Fruit fly (Drosophila melanogaster) whole organism, embryonic: ENCODE measurements around the gene VhaM9.7-b.

Experiments
- Antp ChIP-seq: fragments of 200-800 bp; sonication (Bioruptor generic); optimal IDR thresholded peaks from 3 replicates; lab custom pipeline; 2016; ENCODE audit warnings: missing biosample characterization, missing genetic modification characterization
- Atf-2 ChIP-seq: fragments of 200-800 bp; sonication (Bioruptor generic); optimal IDR thresholded peaks from 2 replicates; lab custom pipeline; 2016; ENCODE audit warnings: missing biosample characterization, missing genetic modification characterization
- CG10543 ChIP-seq: fragments of 200-800 bp; sonication (Bioruptor generic); optimal IDR thresholded peaks from 3 replicates; lab custom pipeline; 2017; ENCODE audit warnings: missing biosample characterization, mild to moderate bottlenecking, missing genetic modification characterization, moderate library complexity
- CG10565 ChIP-seq: fragments of 200-800 bp; sonication (Bioruptor generic); optimal IDR thresholded peaks from 3 replicates; lab custom pipeline; 2016; ENCODE audit warnings: missing biosample characterization, mild to moderate bottlenecking, missing genetic modification characterization
- CG10959 ChIP-seq: fragments of 200-800 bp; sonication (Bioruptor generic); IDR thresholded peaks from 2 replicates; pipeline ENCODE4 v1.3.6; 2022; ENCODE audit warnings: missing biosample characterization, missing genetic modification characterization
- CG14860 ChIP-seq: fragments of 200-800 bp; sonication (Bioruptor generic); IDR thresholded peaks from 3 replicates; pipeline ENCODE4 v1.3.6; 2022; ENCODE audit warnings: missing biosample characterization, missing genetic modification characterization; ENCODE audit not compliant: partially characterized antibody
- CG17186 ChIP-seq: fragments of 200-800 bp; sonication (Bioruptor generic); optimal IDR thresholded peaks from 3 replicates; lab custom pipeline; 2017; ENCODE audit warnings: missing biosample characterization, missing genetic modification reagents, missing genetic modification characterization
- CG17568 ChIP-seq: fragments of 200-800 bp; sonication (Bioruptor generic); optimal IDR thresholded peaks from 2 replicates; lab custom pipeline; 2018; ENCODE audit warnings: missing biosample characterization, mild to moderate bottlenecking, missing genetic modification characterization, moderate library complexity
- CG18476 ChIP-seq: fragments of 200-800 bp; sonication (Bioruptor generic); optimal IDR thresholded peaks from 2 replicates; lab custom pipeline; 2016; ENCODE audit warnings: missing biosample characterization, mild to moderate bottlenecking, missing genetic modification characterization
- CG18619 ChIP-seq: fragments of 200-800 bp; sonication (Bioruptor generic); optimal IDR thresholded peaks from 3 replicates; lab custom pipeline; 2017; ENCODE audit warnings: missing biosample characterization, mild to moderate bottlenecking, missing genetic modification characterization
- CG2129 ChIP-seq: fragments of 200-800 bp; sonication (Bioruptor generic); IDR thresholded peaks from 2 replicates; pipeline ENCODE4 v1.3.6; 2022; ENCODE audit warnings: missing biosample characterization, missing genetic modification characterization; ENCODE audit not compliant: partially characterized antibody
- CG2202 ChIP-seq: fragments of 200-800 bp; sonication (Bioruptor generic); optimal IDR thresholded peaks from 2 replicates; lab custom pipeline; 2018; ENCODE audit warnings: missing biosample characterization, mild to moderate bottlenecking, missing genetic modification characterization
- CG32772 ChIP-seq: fragments of 200-800 bp; sonication (Bioruptor generic); IDR thresholded peaks from 2 replicates; pipeline ENCODE4 v1.3.6; 2022; ENCODE audit warnings: missing biosample characterization, missing genetic modification characterization
- CG33213 ChIP-seq: fragments of 200-800 bp; sonication (Bioruptor generic); optimal IDR thresholded peaks from 3 replicates; lab custom pipeline; 2016; ENCODE audit warnings: missing biosample characterization, missing genetic modification characterization
- CG4328 ChIP-seq: fragments of 200-800 bp; sonication (Bioruptor generic); optimal IDR thresholded peaks from 3 replicates; lab custom pipeline; 2017; ENCODE audit warnings: missing biosample characterization, missing genetic modification reagents, missing genetic modification characterization
- CG6175 ChIP-seq: fragments of 200-800 bp; sonication (Bioruptor generic); IDR thresholded peaks from 3 replicates; pipeline ENCODE4 v1.3.6; 2022; ENCODE audit warnings: missing biosample characterization, missing genetic modification characterization
- CG8089 ChIP-seq: fragments of 200-800 bp; sonication (Bioruptor generic); optimal IDR thresholded peaks from 3 replicates; lab custom pipeline; 2016; ENCODE audit warnings: missing biosample characterization, missing genetic modification characterization
- CG8388 ChIP-seq: fragments of 200-800 bp; sonication (Bioruptor generic); optimal IDR thresholded peaks from 2 replicates; lab custom pipeline; 2019; ENCODE audit warnings: missing biosample characterization, mild to moderate bottlenecking, missing genetic modification characterization, moderate library complexity
- Dad ChIP-seq: fragments of 200-800 bp; sonication (Bioruptor generic); optimal IDR thresholded peaks from 3 replicates; lab custom pipeline; 2016; ENCODE audit warnings: missing biosample characterization, missing genetic modification characterization
- Deaf1 ChIP-seq: fragments of 200-800 bp; optimal IDR thresholded peaks from 3 replicates; lab custom pipeline; 2019; ENCODE audit warnings: missing biosample characterization, mild to moderate bottlenecking, missing genetic modification characterization, moderate library complexity
- Dref ChIP-seq: fragments of 200-800 bp; sonication (Bioruptor generic); IDR thresholded peaks from 2 replicates; pipeline ENCODE4 v1.3.6; 2022; ENCODE audit warnings: missing biosample characterization, missing genetic modification characterization
- Eip74EF ChIP-seq, 2 experiments: fragments of 200-800 bp in 1 of 2; fragments of >200 bp in 1 of 2; sonication (Bioruptor generic) in 1 of 2; optimal IDR thresholded peaks; 2 replicates each; lab custom pipeline; 2017 to 2019; ENCODE audit warnings: missing biosample characterization in 2 of 2, missing genetic modification characterization in 2 of 2, mild to moderate bottlenecking in 1 of 2, moderate library complexity in 1 of 2
- Fer3 ChIP-seq: fragments of 200-800 bp; sonication (Bioruptor generic); optimal IDR thresholded peaks from 2 replicates; lab custom pipeline; 2018; ENCODE audit warnings: missing biosample characterization, mild to moderate bottlenecking, missing genetic modification characterization, moderate library complexity
- Gug ChIP-seq: fragments of 200-800 bp; sonication (Bioruptor generic); IDR thresholded peaks from 4 replicates; pipeline ENCODE4 v1.3.6; 2022; ENCODE audit warnings: missing biosample characterization, missing genetic modification characterization
- H2.0 ChIP-seq: fragments of 200-800 bp; sonication (Bioruptor generic); IDR thresholded peaks from 2 replicates; pipeline ENCODE4 v1.3.6; 2022; ENCODE audit warnings: missing biosample characterization, missing genetic modification characterization
- Hr51 ChIP-seq, 2 experiments: fragments of 200-800 bp; sonication (Bioruptor generic); optimal IDR thresholded peaks; 2 replicates in 1 of 2; 3 replicates in 1 of 2; lab custom pipeline; 2016 to 2018; ENCODE audit warnings: missing biosample characterization in 2 of 2, missing genetic modification characterization in 2 of 2, mild to moderate bottlenecking in 1 of 2, moderate library complexity in 1 of 2
- Hr78 ChIP-seq, 2 experiments: fragments of 200-800 bp in 1 of 2; fragments of >200 bp in 1 of 2; sonication (Bioruptor generic) in 1 of 2; optimal IDR thresholded peaks; 2 replicates each; lab custom pipeline; 2017 to 2019; ENCODE audit warnings: missing biosample characterization in 2 of 2, missing genetic modification characterization in 2 of 2, mild to moderate bottlenecking in 1 of 2, moderate library complexity in 1 of 2
- Hsf ChIP-seq: fragments of 200-800 bp; sonication (Bioruptor generic); optimal IDR thresholded peaks from 3 replicates; lab custom pipeline; 2016; ENCODE audit warnings: missing biosample characterization, missing genetic modification characterization
- Lpt ChIP-seq: fragments of >200 bp; optimal IDR thresholded peaks from 2 replicates; lab custom pipeline; 2018; ENCODE audit warnings: missing biosample characterization, missing genetic modification characterization
- Mad ChIP-seq: fragments of 200-800 bp; sonication (Bioruptor generic); optimal IDR thresholded peaks from 2 replicates; lab custom pipeline; 2016; ENCODE audit warnings: missing biosample characterization, missing genetic modification characterization
- Mrtf ChIP-seq: fragments of 200-800 bp; sonication (Bioruptor generic); IDR thresholded peaks from 3 replicates; pipeline ENCODE4 v1.3.6; 2022; ENCODE audit warnings: missing biosample characterization, missing genetic modification characterization
- YL-1 ChIP-seq: fragments of 200-800 bp; sonication (Bioruptor generic); optimal IDR thresholded peaks from 3 replicates; lab custom pipeline; 2017; ENCODE audit warnings: missing biosample characterization, mild to moderate bottlenecking, missing genetic modification characterization
- bab2 ChIP-seq: fragments of 200-800 bp; sonication (Bioruptor generic); optimal IDR thresholded peaks from 2 replicates; lab custom pipeline; 2016; ENCODE audit warnings: missing biosample characterization, missing genetic modification characterization
- btn ChIP-seq: fragments of 200-800 bp; sonication (Bioruptor generic); optimal IDR thresholded peaks from 2 replicates; lab custom pipeline; 2016; ENCODE audit warnings: missing biosample characterization, missing genetic modification characterization
- cas ChIP-seq: fragments of 200-800 bp; sonication (Bioruptor generic); IDR thresholded peaks from 2 replicates; pipeline ENCODE4 v1.3.6; 2022; ENCODE audit warnings: missing biosample characterization, missing genetic modification characterization
- chm ChIP-seq: fragments of 200-800 bp; sonication (Bioruptor generic); IDR thresholded peaks from 2 replicates; pipeline ENCODE4 v1.3.6; 2022; ENCODE audit warnings: missing biosample characterization, missing genetic modification characterization
- dan ChIP-seq: fragments of 200-800 bp; sonication (Bioruptor generic); IDR thresholded peaks from 2 replicates; pipeline ENCODE4 v1.3.6; 2022; ENCODE audit warnings: missing biosample characterization, missing genetic modification characterization
- gcm2 ChIP-seq: fragments of 200-800 bp; sonication (Bioruptor generic); optimal IDR thresholded peaks from 2 replicates; lab custom pipeline; 2016; ENCODE audit warnings: missing biosample characterization, missing genetic modification characterization
- gfzf ChIP-seq: fragments of 200-800 bp; sonication (Bioruptor generic); optimal IDR thresholded peaks from 2 replicates; lab custom pipeline; 2016; ENCODE audit warnings: missing biosample characterization, mild to moderate bottlenecking, missing genetic modification characterization, moderate library complexity
- insv ChIP-seq, 2 experiments: fragments of 200-800 bp; sonication (Bioruptor generic); optimal IDR thresholded peaks; 3 replicates each; lab custom pipeline; 2016 to 2018; ENCODE audit warnings: missing biosample characterization in 2 of 2, missing genetic modification characterization in 2 of 2
- jing ChIP-seq: fragments of 200-800 bp; sonication (Bioruptor generic); optimal IDR thresholded peaks from 2 replicates; lab custom pipeline; 2018; ENCODE audit warnings: missing biosample characterization, mild to moderate bottlenecking, missing genetic modification characterization
- klu ChIP-seq: fragments of 200-800 bp; sonication (Bioruptor generic); IDR thresholded peaks from 2 replicates; pipeline ENCODE4 v1.3.6; 2022; ENCODE audit warnings: missing biosample characterization, missing genetic modification characterization
- lmd ChIP-seq: fragments of 200-800 bp; sonication (Bioruptor generic); IDR thresholded peaks from 2 replicates; pipeline ENCODE4 v1.3.6; 2022; ENCODE audit warnings: missing biosample characterization, missing genetic modification characterization
- mld ChIP-seq: fragments of 200-800 bp; sonication (Bioruptor generic); IDR thresholded peaks from 3 replicates; pipeline ENCODE4 v1.3.6; 2022; ENCODE audit warnings: missing biosample characterization, missing genetic modification characterization; ENCODE audit not compliant: partially characterized antibody
- nerfin-2 ChIP-seq: fragments of 200-800 bp; sonication (Bioruptor generic); IDR thresholded peaks from 2 replicates; pipeline ENCODE4 v1.3.6; 2022; ENCODE audit warnings: missing biosample characterization, missing genetic modification characterization; ENCODE audit not compliant: partially characterized antibody
- sd ChIP-seq: fragments of 200-800 bp; sonication (Bioruptor generic); optimal IDR thresholded peaks from 3 replicates; lab custom pipeline; 2018; ENCODE audit warnings: missing biosample characterization, mild to moderate bottlenecking, missing genetic modification characterization, moderate library complexity
- sima ChIP-seq: fragments of 200-800 bp; sonication (Bioruptor generic); optimal IDR thresholded peaks from 2 replicates; lab custom pipeline; 2016; ENCODE audit warnings: missing biosample characterization, missing genetic modification characterization
- sqz ChIP-seq: fragments of 200-800 bp; sonication (Bioruptor generic); optimal IDR thresholded peaks from 3 replicates; lab custom pipeline; 2018; ENCODE audit warnings: missing biosample characterization, mild to moderate bottlenecking, missing genetic modification characterization
- trem ChIP-seq: fragments of 200-800 bp; optimal IDR thresholded peaks from 3 replicates; lab custom pipeline; 2019; ENCODE audit warnings: missing biosample characterization, mild to moderate bottlenecking, missing genetic modification characterization, moderate library complexity
- wek ChIP-seq: fragments of 200-800 bp; sonication (Bioruptor generic); optimal IDR thresholded peaks from 3 replicates; lab custom pipeline; 2018; ENCODE audit warnings: missing biosample characterization, mild to moderate bottlenecking, missing genetic modification characterization, moderate library complexity
- yki ChIP-seq: fragments of >200 bp; optimal IDR thresholded peaks from 3 replicates; lab custom pipeline; 2018
- zf30C ChIP-seq: fragments of 200-800 bp; sonication (Bioruptor generic); optimal IDR thresholded peaks from 3 replicates; lab custom pipeline; 2018; ENCODE audit warnings: missing biosample characterization, mild to moderate bottlenecking, missing genetic modification characterization

VhaM9.7-b gene

DNA sequence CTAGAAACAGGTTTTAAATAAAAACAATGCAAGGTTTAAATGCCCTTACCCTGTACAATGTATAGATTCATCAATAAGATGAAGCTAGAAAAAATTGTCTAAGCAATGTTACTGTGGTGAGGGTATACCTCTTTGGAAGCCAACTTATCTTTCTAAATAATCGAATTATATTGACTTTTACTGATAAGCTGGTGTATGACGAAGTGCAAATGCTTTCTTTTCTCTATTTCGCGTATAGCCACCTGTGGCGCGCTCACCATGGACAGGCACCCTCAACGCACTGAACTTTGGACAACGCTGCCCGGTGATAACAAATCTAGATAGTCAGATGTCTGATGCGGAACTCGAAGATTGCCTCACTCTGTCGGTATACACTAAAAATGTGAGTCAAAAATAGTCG, 37.7 kb upstream of the VhaM9.7-b start (continued):
- no peak for TF ChIP-seq CG10543
- TF ChIP-seq zf30C (GFP tag; lab: Kevin White, UChicago), result no peak
- TF ChIP-seq gcm2, result no peak
- TF ChIP-seq lmd (GFP tag; lab: Robert Waterston, UW), result peak; percentile 38; the same call in 1 of the 2 replicates
- TF ChIP-seq CG10959, result no peak
- TF ChIP-seq CG2202 (tag; lab: Kevin White, UChicago), result no peak
- TF ChIP-seq Dad (GFP tag; lab: Kevin White, UChicago), result no peak
- TF ChIP-seq CG17186 (GFP tag; lab: Kevin White, UChicago), result no peak
- no peak for TF ChIP-seq btn
- no peak for TF ChIP-seq nerfin-2 (GFP tag; lab: Robert Waterston, UW)
- peak in 1 of 2 experiments; percentile 12 for TF ChIP-seq Eip74EF (GFP tag; optimal IDR thresholded peaks at IDR 0.05; lab: Kevin White, UChicago)
- TF ChIP-seq YL-1, result no peak
- no peak for TF ChIP-seq CG8388
- TF ChIP-seq CG17568 (GFP tag; lab: Kevin White, UChicago), result no peak
- no peak for TF ChIP-seq H2.0
- no peak for TF ChIP-seq Antp
- TF ChIP-seq CG18619 (GFP tag; lab: Kevin White, UChicago), result no peak
- no peak for TF ChIP-seq Gug
- no peak for TF ChIP-seq CG18476 (GFP tag; lab: Kevin White, UChicago)
- TF ChIP-seq bab2 (GFP tag; lab: Kevin White, UChicago), result no peak
- no peak for TF ChIP-seq Lpt (GFP tag; lab: Kevin White, UChicago)
- TF ChIP-seq CG32772, result no peak
- TF ChIP-seq gfzf (GFP tag; lab: Kevin White, UChicago), result no peak
- no peak for TF ChIP-seq cas
- TF ChIP-seq Hr51 (GFP tag; optimal IDR thresholded peaks at IDR 0.05; lab: Kevin White, UChicago), result no peak
- TF ChIP-seq klu (GFP tag; lab: Robert Waterston, UW), result no peak
- TF ChIP-seq Deaf1 (tag; lab: Kevin White, UChicago), result no peak
- TF ChIP-seq Dref (GFP tag; lab: Robert Waterston, UW), result no peak
- TF ChIP-seq CG4328 (GFP tag; lab: Kevin White, UChicago), result no peak
- no peak for TF ChIP-seq CG2129 (GFP tag; lab: Robert Waterston, UW)
- TF ChIP-seq sqz (GFP tag; lab: Kevin White, UChicago), result no peak
- no peak for TF ChIP-seq CG8089 (GFP tag; lab: Kevin White, UChicago)
- peak; percentile 41 for TF ChIP-seq Fer3 (tag; lab: Kevin White, UChicago)
- no peak for TF ChIP-seq insv (GFP tag; optimal IDR thresholded peaks at IDR 0.05; lab: Kevin White, UChicago)
- no peak for TF ChIP-seq chm
- TF ChIP-seq yki (lab: Kevin White, UChicago), result no peak
- no peak for TF ChIP-seq sd
- TF ChIP-seq trem (tag; lab: Kevin White, UChicago), result no peak
- TF ChIP-seq CG33213 (GFP tag; lab: Kevin White, UChicago), result no peak
- TF ChIP-seq Hsf, result no peak
- no peak for TF ChIP-seq Mad (GFP tag; lab: Kevin White, UChicago)
- TF ChIP-seq Hr78 (GFP tag; optimal IDR thresholded peaks at IDR 0.05; lab: Kevin White, UChicago), result peak in 1 of 2 experiments; percentile 65
- TF ChIP-seq jing (GFP tag; lab: Kevin White, UChicago), result no peak
- TF ChIP-seq Mrtf (GFP tag; lab: Robert Waterston, UW), result no peak
- TF ChIP-seq wek (GFP tag; lab: Kevin White, UChicago), result no peak
- no peak for TF ChIP-seq CG6175 (GFP tag; lab: Robert Waterston, UW)
- TF ChIP-seq mld, result no peak
- no peak for TF ChIP-seq CG14860 (GFP tag; lab: Robert Waterston, UW)
- no peak for TF ChIP-seq CG10565 (GFP tag; lab: Kevin White, UChicago)
- no peak for TF ChIP-seq dan (GFP tag; lab: Robert Waterston, UW)
- TF ChIP-seq Atf-2 (GFP tag; lab: Kevin White, UChicago), result no peak
- TF ChIP-seq sima (GFP tag; lab: Kevin White, UChicago), result no peak
